Fruit fly (Drosophila melanogaster) whole organism, embryonic: ENCODE results near the gene Ac76E.
A peak's percentile ranks its signal among the peaks of the same experiment; 100 is the strongest.

ENCODE experiments used
- CG13894 ChIP-seq: fragments of 200-800 bp; sonication (Bioruptor generic); optimal IDR thresholded peaks from 3 replicates; lab custom pipeline; 2018; ENCODE audit warnings: missing biosample characterization, mild to moderate bottlenecking, missing genetic modification characterization, moderate library complexity
- CG15514 ChIP-seq: fragments of 200-800 bp; sonication (Bioruptor generic); optimal IDR thresholded peaks from 3 replicates; lab custom pipeline; 2017; ENCODE audit warnings: missing biosample characterization, missing genetic modification characterization, mild to moderate bottlenecking, moderate library complexity, missing genetic modification reagents
- CG1832 ChIP-seq: fragments of 200-800 bp; sonication (Bioruptor generic); optimal IDR thresholded peaks from 2 replicates; lab custom pipeline; 2017; ENCODE audit warnings: missing biosample characterization, mild to moderate bottlenecking, missing genetic modification characterization, inconsistent platforms
- CG34422 ChIP-seq: fragments of 200-800 bp; sonication (Bioruptor generic); IDR thresholded peaks from 3 replicates; pipeline ENCODE4 v1.3.6; 2022; ENCODE audit warnings: missing biosample characterization, missing genetic modification characterization
- MESR4 ChIP-seq: fragments of 200-800 bp; sonication (Bioruptor generic); optimal IDR thresholded peaks from 2 replicates; lab custom pipeline; 2018; ENCODE audit warnings: missing biosample characterization, mild to moderate bottlenecking, missing genetic modification characterization, moderate library complexity
- PHDP ChIP-seq: fragments of 200-800 bp; sonication (Bioruptor generic); optimal IDR thresholded peaks from 3 replicates; lab custom pipeline; 2018; ENCODE audit warnings: missing biosample characterization, mild to moderate bottlenecking, missing genetic modification characterization, moderate library complexity
- chn ChIP-seq: fragments of 200-800 bp; sonication (Bioruptor generic); optimal IDR thresholded peaks from 2 replicates; lab custom pipeline; 2016; ENCODE audit warnings: missing biosample characterization, missing genetic modification characterization
- esg ChIP-seq: fragments of 200-800 bp; sonication (Bioruptor generic); conservative IDR thresholded peaks from 2 replicates; pipeline ENCODE4 v1.3.6; 2022; ENCODE audit warnings: missing biosample characterization, missing genetic modification characterization
- fd3F ChIP-seq: fragments of 200-800 bp; sonication (Bioruptor generic); optimal IDR thresholded peaks from 2 replicates; lab custom pipeline; 2018; ENCODE audit warnings: missing biosample characterization, mild to moderate bottlenecking, missing genetic modification characterization, moderate library complexity
- ken ChIP-seq: fragments of 200-800 bp; sonication (Bioruptor generic); IDR thresholded peaks from 3 replicates; pipeline ENCODE4 v1.3.6; 2022; ENCODE audit warnings: missing biosample characterization, missing genetic modification characterization
- unc-4 ChIP-seq: fragments of 200-800 bp; sonication (Bioruptor generic); IDR thresholded peaks from 2 replicates; pipeline ENCODE4 v1.3.6; 2022; ENCODE audit warnings: missing biosample characterization, missing genetic modification characterization; ENCODE audit not compliant: partially characterized antibody

The Ac76E gene

DNA sequence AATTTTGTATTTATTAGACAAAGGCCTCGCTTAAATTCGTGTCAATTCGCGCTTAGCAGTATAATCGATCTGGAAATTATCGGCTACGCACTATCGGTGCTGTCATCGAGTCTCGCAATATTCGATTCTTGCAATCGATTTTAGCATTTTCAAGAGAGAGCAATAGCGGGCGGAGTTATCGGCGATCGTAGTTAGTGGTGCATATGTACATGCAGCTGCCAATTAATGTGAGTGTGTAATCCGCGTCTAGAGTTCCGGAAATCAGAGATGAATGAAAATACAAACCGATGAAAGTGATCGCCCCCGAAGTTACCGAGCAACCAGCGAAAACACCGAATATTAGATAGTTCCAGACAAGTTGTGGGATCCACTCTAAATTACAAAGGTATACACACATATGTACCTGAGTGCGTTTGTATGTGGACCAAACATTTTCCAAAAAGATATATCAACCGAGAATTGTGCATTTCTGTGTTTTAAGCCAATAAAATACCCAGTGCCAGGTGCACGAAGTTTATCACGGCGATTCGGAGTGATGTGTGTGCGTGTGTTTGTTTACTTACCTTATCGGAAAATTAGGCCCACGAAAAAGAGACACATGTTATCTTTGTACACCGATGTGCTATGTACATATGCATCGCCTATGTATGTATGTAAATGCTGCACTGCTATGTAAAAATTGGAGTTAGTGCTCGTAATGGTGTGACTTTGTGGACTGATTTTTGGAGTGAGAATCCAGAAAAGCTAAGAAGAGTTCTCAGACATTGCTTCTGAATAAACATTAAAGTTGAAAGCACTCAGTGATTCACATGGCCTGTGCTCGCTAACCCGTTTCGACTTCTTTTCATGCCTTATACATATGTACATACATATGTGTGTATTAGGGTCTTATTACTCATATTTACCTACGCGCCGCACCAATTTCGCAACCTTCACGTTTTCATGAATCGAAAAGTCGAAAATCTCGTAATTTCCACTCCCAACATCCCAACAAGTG, 67.5 kb downstream of the Ac76E start (continued):
- TF ChIP-seq ken (GFP tag; lab: Robert Waterston, UW), result 0 out of 3 replicates have a peak, but pooled peaks have one; percentile 28
- peak; percentile 63; the same call in 1 of the 3 replicates for TF ChIP-seq CG34422 (GFP tag; lab: Robert Waterston, UW)
- no peak for TF ChIP-seq PHDP (tag; lab: Kevin White, UChicago)
- TF ChIP-seq esg (GFP tag; lab: Robert Waterston, UW), result no peak
- TF ChIP-seq CG15514, result peak; percentile 29
- TF ChIP-seq CG13894 (tag; lab: Kevin White, UChicago), result no peak
- TF ChIP-seq MESR4 (GFP tag; lab: Kevin White, UChicago), result peak; percentile 63
- no peak for TF ChIP-seq chn (GFP tag; lab: Kevin White, UChicago)
- no peak for TF ChIP-seq fd3F (GFP tag; lab: Kevin White, UChicago)
- TF ChIP-seq CG1832 (GFP tag; lab: Kevin White, UChicago), result no peak
- peak; percentile 78 for TF ChIP-seq unc-4 (GFP tag; lab: Robert Waterston, UW)
- TF ChIP-seq, all 482 proteins: peak for 100
